Worm (Caenorhabditis elegans): ENCODE data around the gene hcp-1.

The hcp-1 gene

ce11 chrV:6616294-6616693 lies 22.3 kb downstream of the hcp-1 start:
- no peak for TF ChIP-seq atf-7 (tag; optimal IDR thresholded peaks at IDR 0.05)
- TF ChIP-seq ccch-3 (GFP tag; optimal IDR thresholded peaks at IDR 0.05) = no peak
- TF ChIP-seq ceh-100 (GFP tag; IDR thresholded peaks at IDR 0.05) = no peak
- peak; percentile 23 for TF ChIP-seq nhr-80 (tag; optimal IDR thresholded peaks at IDR 0.05)

DNA sequence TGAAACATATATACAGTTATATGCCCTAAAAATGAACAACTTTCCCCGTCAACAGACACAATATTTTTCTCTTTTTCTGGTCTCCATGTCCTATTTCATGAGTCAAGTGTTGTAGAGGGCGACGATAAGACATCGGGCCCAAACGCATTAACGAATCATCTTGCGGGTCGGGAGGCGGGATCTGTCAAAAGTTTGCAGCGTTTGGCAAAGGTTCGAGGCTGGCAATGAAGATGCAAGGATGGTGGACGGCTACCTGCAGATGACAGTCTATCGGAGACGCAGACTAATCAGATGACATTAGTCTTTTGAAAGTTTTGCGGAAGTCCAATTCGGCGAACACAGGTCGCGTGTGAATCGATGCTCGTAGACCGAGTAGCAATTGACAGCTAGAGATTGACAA lies 26.8 kb downstream of the hcp-1 start:
- TF ChIP-seq chd-7 (tag; optimal IDR thresholded peaks at IDR 0.05) = no peak
- no peak for TF ChIP-seq F57A8.1 (GFP tag; optimal IDR thresholded peaks at IDR 0.05)
- no peak for TF ChIP-seq nhr-179 (tag; optimal IDR thresholded peaks at IDR 0.05)
- TF ChIP-seq ceh-40 (GFP tag; IDR thresholded peaks at IDR 0.05) = no peak
- TF ChIP-seq hlh-12 (tag; optimal IDR thresholded peaks at IDR 0.05) = no peak
- no peak for TF ChIP-seq fkh-3 (tag; optimal IDR thresholded peaks at IDR 0.05)
- no peak for TF ChIP-seq nhr-80 (tag; optimal IDR thresholded peaks at IDR 0.05)

DNA sequence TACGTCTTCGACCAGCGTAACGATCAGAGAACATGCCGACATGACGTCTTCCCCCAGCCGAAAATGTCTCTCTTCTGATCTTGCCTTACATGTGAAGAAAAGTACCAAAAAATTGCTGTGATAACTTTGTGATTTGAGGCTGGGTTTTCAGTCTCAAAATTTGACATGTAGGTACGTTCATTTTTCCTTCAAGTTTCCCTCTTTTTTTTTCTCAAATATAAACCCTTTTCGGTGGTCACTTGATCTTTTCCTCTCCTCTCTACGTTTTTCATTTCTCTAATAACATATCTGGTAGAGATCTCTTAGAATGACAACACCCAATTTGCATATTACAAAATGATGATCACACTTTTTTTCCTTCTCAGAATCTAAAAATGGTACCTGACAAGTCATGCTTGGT lies 27.9 kb downstream of the hcp-1 start, which contains the start of gene nhr-37:
Gene nhr-37, plus strand, starts transcription at position 301 of the 400 bp plus-strand sequence.
- no peak for TF ChIP-seq F33H1.4 (GFP tag; IDR thresholded peaks at IDR 0.05)
- TF ChIP-seq Y53G8AR.9 (GFP tag; conservative IDR thresholded peaks at IDR 0.05) = no peak
- TF ChIP-seq C06A6.2 (GFP tag; conservative IDR thresholded peaks at IDR 0.05) = no peak
- no peak for TF ChIP-seq Y53F4B.3 (GFP tag; IDR thresholded peaks at IDR 0.05)
- no peak for TF ChIP-seq unc-130 (GFP tag; optimal IDR thresholded peaks at IDR 0.05)
- no peak for TF ChIP-seq gei-17 (GFP tag; optimal IDR thresholded peaks at IDR 0.05)
- TF ChIP-seq egrh-3 (GFP tag; IDR thresholded peaks at IDR 0.05) = no peak
- TF ChIP-seq snpc-1.1 (tag; optimal IDR thresholded peaks at IDR 0.05; ENCODE audit: insufficient read depth) = no peak
- no peak for TF ChIP-seq aptf-3 (GFP tag; IDR thresholded peaks at IDR 0.05)
- no peak for TF ChIP-seq mxl-1 (tag; optimal IDR thresholded peaks at IDR 0.05)
- TF ChIP-seq lin-54 (GFP tag; optimal IDR thresholded peaks at IDR 0.05) = no peak
- no peak for TF ChIP-seq rpc-1 (optimal IDR thresholded peaks at IDR 0.05)
- no peak for TF ChIP-seq rpc-1 (tag; optimal IDR thresholded peaks at IDR 0.05)
- no peak for TF ChIP-seq madf-3 (GFP tag; IDR thresholded peaks at IDR 0.05)

- TF ChIP-seq egl-18 (GFP tag; IDR thresholded peaks at IDR 0.05) (no peak), ceh-58 (GFP tag; IDR thresholded peaks at IDR 0.05) (no peak), K12H6.12 (tag; optimal IDR thresholded peaks at IDR 0.05) (no peak), sptf-2 (GFP tag; optimal IDR thresholded peaks at IDR 0.05) (no peak), Y79H2A.3 (GFP tag; conservative IDR thresholded peaks at IDR 0.05) (no peak), die-1 (tag; optimal IDR thresholded peaks at IDR 0.05) (no peak), efl-1 (GFP tag; optimal IDR thresholded peaks at IDR 0.05) (no peak), cebp-2 (GFP tag; IDR thresholded peaks at IDR 0.05) (no peak), nhr-179 (tag; optimal IDR thresholded peaks at IDR 0.05) (no peak), F23B12.7 (tag; optimal IDR thresholded peaks at IDR 0.05; ENCODE audit: insufficient read depth) (no peak), ceh-27 (GFP tag; optimal IDR thresholded peaks at IDR 0.05) (no peak), ztf-22 (GFP tag; optimal IDR thresholded peaks at IDR 0.05) (no peak), Y67H2A.10 (GFP tag; conservative IDR thresholded peaks at IDR 0.05) (no peak)
These were observed 32.2 kb downstream of the hcp-1 start, which contains the start of gene ppt-1 for ce11 chrV:6626244-6626643. Gene ppt-1 (minus strand): TSS chrV:6626344.
